Worm (Caenorhabditis elegans): Measurements from ENCODE around the gene idpp-4.

Gene idpp-4

ce11 chrII:10302141-10302574 is 19.1 kb upstream of the idpp-4 start:
- TF ChIP-seq tab-1 (GFP tag; IDR thresholded peaks at IDR 0.05) (0 out of 2 replicates have a peak, but pooled peaks have one; percentile 35), klf-2 (GFP tag; conservative IDR thresholded peaks at IDR 0.05) (0 out of 2 replicates have a peak, but pooled peaks have one; percentile 65), ztf-29 (GFP tag; IDR thresholded peaks at IDR 0.05) (0 out of 2 replicates have a peak, but pooled peaks have one; percentile 33), ztf-23 (GFP tag; IDR thresholded peaks at IDR 0.05) (peak; percentile 63; the same call in 1 of the 2 replicates)

ce11 chrII:10302646-10303045 is 18.6 kb upstream of the idpp-4 start, which contains the start of gene clpp-1:
Gene clpp-1, minus strand, starts transcription at chrII:10302842.
- TF ChIP-seq ref-1 (GFP tag; conservative IDR thresholded peaks at IDR 0.05) (no peak), T22C8.4 (GFP tag; IDR thresholded peaks at IDR 0.05) (no peak), flt-1 (GFP tag; IDR thresholded peaks at IDR 0.05) (no peak), cog-1 (tag; optimal IDR thresholded peaks at IDR 0.05) (no peak), ztf-23 (GFP tag; IDR thresholded peaks at IDR 0.05) (no peak), klf-2 (GFP tag; conservative IDR thresholded peaks at IDR 0.05) (no peak), tab-1 (GFP tag; IDR thresholded peaks at IDR 0.05) (no peak)

- TF ChIP-seq ztf-23 (GFP tag; IDR thresholded peaks at IDR 0.05), result no peak
- TF ChIP-seq klf-2 (GFP tag; conservative IDR thresholded peaks at IDR 0.05), result no peak
- TF ChIP-seq cog-1 (tag; optimal IDR thresholded peaks at IDR 0.05), result peak; percentile 7
- no peak for TF ChIP-seq ref-1 (GFP tag; conservative IDR thresholded peaks at IDR 0.05)
- peak; percentile 62 for TF ChIP-seq med-1 (GFP tag; optimal IDR thresholded peaks at IDR 0.05; ENCODE audit: insufficient read depth)
- TF ChIP-seq tab-1 (GFP tag; IDR thresholded peaks at IDR 0.05), result no peak
Measured at ce11 chrII:10303663-10304115, 17.6 kb upstream of the idpp-4 start, which contains the start of gene vha-9. Gene vha-9, minus strand, starts transcription at chrII:10303713.

- TF ChIP-seq ztf-23 (GFP tag; IDR thresholded peaks at IDR 0.05) (0 out of 2 replicates have a peak, but pooled peaks have one; percentile 34), tab-1 (GFP tag; IDR thresholded peaks at IDR 0.05) (peak; percentile 78; the same call in 1 of the 2 replicates)
Measured at ce11 chrII:10304736-10305135, 16.5 kb upstream of the idpp-4 start.

- no peak for TF ChIP-seq T22C8.4 (GFP tag; IDR thresholded peaks at IDR 0.05)
- TF ChIP-seq ztf-23 (GFP tag; IDR thresholded peaks at IDR 0.05), result no peak
- no peak for TF ChIP-seq klf-2 (GFP tag; conservative IDR thresholded peaks at IDR 0.05)
Measured at ce11 chrII:10308726-10309125, 12.5 kb upstream of the idpp-4 start, which contains the start of gene gcy-4. Gene gcy-4, minus strand, starts transcription at chrII:10308826.

ce11 chrII:10309337-10309736 is 11.9 kb upstream of the idpp-4 start, which contains the start of gene ZK970.8:
Gene ZK970.8, plus strand, starts transcription at chrII:10309637.
- TF ChIP-seq flt-1 (GFP tag; IDR thresholded peaks at IDR 0.05) (no peak), ztf-23 (GFP tag; IDR thresholded peaks at IDR 0.05) (no peak), tab-1 (GFP tag; IDR thresholded peaks at IDR 0.05) (no peak), T22C8.4 (GFP tag; IDR thresholded peaks at IDR 0.05) (no peak), cog-1 (tag; optimal IDR thresholded peaks at IDR 0.05) (no peak), ref-1 (GFP tag; conservative IDR thresholded peaks at IDR 0.05) (no peak), ztf-29 (GFP tag; IDR thresholded peaks at IDR 0.05) (no peak), klf-2 (GFP tag; conservative IDR thresholded peaks at IDR 0.05) (no peak), med-1 (GFP tag; optimal IDR thresholded peaks at IDR 0.05; ENCODE audit: insufficient read depth) (no peak)

- TF ChIP-seq cog-1 (tag; optimal IDR thresholded peaks at IDR 0.05) (no peak), T22C8.4 (GFP tag; IDR thresholded peaks at IDR 0.05) (no peak), ref-1 (GFP tag; conservative IDR thresholded peaks at IDR 0.05) (no peak), ztf-23 (GFP tag; IDR thresholded peaks at IDR 0.05) (no peak), ztf-29 (GFP tag; IDR thresholded peaks at IDR 0.05) (no peak), tab-1 (GFP tag; IDR thresholded peaks at IDR 0.05) (no peak), med-1 (GFP tag; optimal IDR thresholded peaks at IDR 0.05; ENCODE audit: insufficient read depth) (no peak), klf-2 (GFP tag; conservative IDR thresholded peaks at IDR 0.05) (no peak), flt-1 (GFP tag; IDR thresholded peaks at IDR 0.05) (no peak)
Measured at ce11 chrII:10311973-10312372, 9.3 kb upstream of the idpp-4 start, which contains the start of gene srlf-34. Gene srlf-34, plus strand, starts transcription at chrII:10312293.

- TF ChIP-seq ref-1 (GFP tag; conservative IDR thresholded peaks at IDR 0.05) (no peak), ztf-23 (GFP tag; IDR thresholded peaks at IDR 0.05) (no peak), T22C8.4 (GFP tag; IDR thresholded peaks at IDR 0.05) (no peak), flt-1 (GFP tag; IDR thresholded peaks at IDR 0.05) (no peak), med-1 (GFP tag; optimal IDR thresholded peaks at IDR 0.05; ENCODE audit: insufficient read depth) (no peak), klf-2 (GFP tag; conservative IDR thresholded peaks at IDR 0.05) (no peak), cog-1 (tag; optimal IDR thresholded peaks at IDR 0.05) (no peak), ztf-29 (GFP tag; IDR thresholded peaks at IDR 0.05) (no peak)
Measured at ce11 chrII:10315252-10315651, 6.0 kb upstream of the idpp-4 start, which contains the start of gene idpp-8. Gene idpp-8, plus strand, starts transcription at chrII:10315552.

ce11 chrII:10316119-10316518 is 5.1 kb upstream of the idpp-4 start, which contains the start of gene gcy-5:
Gene gcy-5, minus strand, starts transcription at chrII:10316219.
- no peak for TF ChIP-seq ztf-23 (GFP tag; IDR thresholded peaks at IDR 0.05)
- no peak for TF ChIP-seq cog-1 (tag; optimal IDR thresholded peaks at IDR 0.05)
- TF ChIP-seq tab-1 (GFP tag; IDR thresholded peaks at IDR 0.05), result no peak
- no peak for TF ChIP-seq T22C8.4 (GFP tag; IDR thresholded peaks at IDR 0.05)
- no peak for TF ChIP-seq med-1 (GFP tag; optimal IDR thresholded peaks at IDR 0.05; ENCODE audit: insufficient read depth)
- TF ChIP-seq ref-1 (GFP tag; conservative IDR thresholded peaks at IDR 0.05), result no peak
- TF ChIP-seq ztf-29 (GFP tag; IDR thresholded peaks at IDR 0.05), result no peak
- no peak for TF ChIP-seq klf-2 (GFP tag; conservative IDR thresholded peaks at IDR 0.05)
- TF ChIP-seq flt-1 (GFP tag; IDR thresholded peaks at IDR 0.05), result no peak

- no peak for TF ChIP-seq T22C8.4 (GFP tag; IDR thresholded peaks at IDR 0.05)
- no peak for TF ChIP-seq cog-1 (tag; optimal IDR thresholded peaks at IDR 0.05)
- TF ChIP-seq med-1 (GFP tag; optimal IDR thresholded peaks at IDR 0.05; ENCODE audit: insufficient read depth), result no peak
- no peak for TF ChIP-seq ztf-29 (GFP tag; IDR thresholded peaks at IDR 0.05)
- TF ChIP-seq flt-1 (GFP tag; IDR thresholded peaks at IDR 0.05), result no peak
- no peak for TF ChIP-seq ref-1 (GFP tag; conservative IDR thresholded peaks at IDR 0.05)
- TF ChIP-seq klf-2 (GFP tag; conservative IDR thresholded peaks at IDR 0.05), result no peak
- TF ChIP-seq ztf-23 (GFP tag; IDR thresholded peaks at IDR 0.05), result no peak
- no peak for TF ChIP-seq tab-1 (GFP tag; IDR thresholded peaks at IDR 0.05)
Measured at ce11 chrII:10317007-10317406, 4.3 kb upstream of the idpp-4 start, which contains the start of gene M02G9.4. Gene M02G9.4, plus strand, starts transcription at chrII:10317307.

Data from whole organism, midembryonic.